Fruit fly (Drosophila melanogaster) whole organism, adult: ENCODE data around the gene Mtr3.
A peak's percentile ranks its signal among the peaks of the same experiment; 100 is the strongest.

Source experiments
- CG11617 ChIP-seq: fragments of 200-800 bp; sonication (Bioruptor generic); optimal IDR thresholded peaks from 2 replicates; lab custom pipeline; 2017; ENCODE audit warnings: mild to moderate bottlenecking, missing biosample characterization, missing genetic modification reagents, missing genetic modification characterization
- CG12768 ChIP-seq: fragments of 200-800 bp; sonication (Bioruptor generic); optimal IDR thresholded peaks from 2 replicates; lab custom pipeline; 2017; ENCODE audit warnings: missing biosample characterization, missing genetic modification characterization, mild to moderate bottlenecking, moderate library complexity, missing genetic modification reagents
- CG33017 ChIP-seq: fragments of 200-800 bp; sonication (Bioruptor generic); optimal IDR thresholded peaks from 2 replicates; lab custom pipeline; 2018; ENCODE audit warnings: missing biosample characterization, mild to moderate bottlenecking, missing genetic modification characterization, moderate library complexity
- Crg-1 ChIP-seq: fragments of 200-800 bp; sonication (Bioruptor generic); optimal IDR thresholded peaks from 2 replicates; lab custom pipeline; 2016; ENCODE audit warnings: missing biosample characterization, missing genetic modification characterization
- cic ChIP-seq: fragments of 200-800 bp; sonication (Bioruptor generic); optimal IDR thresholded peaks from 2 replicates; lab custom pipeline; 2017; ENCODE audit warnings: missing biosample characterization, mild to moderate bottlenecking, missing genetic modification characterization, moderate library complexity
- kay ChIP-seq: fragments of 200-800 bp; sonication (Bioruptor generic); peaks from one replicate; lab custom pipeline; 2016; ENCODE audit warnings: missing biosample characterization, missing genetic modification characterization, borderline replicate concordance
- toe ChIP-seq: fragments of 200-800 bp; sonication (Bioruptor generic); optimal IDR thresholded peaks from 2 replicates; lab custom pipeline; 2016; ENCODE audit warnings: missing biosample characterization, missing genetic modification characterization

- no peak for TF ChIP-seq kay (GFP tag; lab: Kevin White, UChicago)
- TF ChIP-seq CG12768 (GFP tag; lab: Kevin White, UChicago), result no peak
- peak; percentile 43 for TF ChIP-seq CG33017 (tag; lab: Kevin White, UChicago)
- TF ChIP-seq CG11617 (GFP tag; lab: Kevin White, UChicago), result peak; percentile 47
- TF ChIP-seq toe (GFP tag; lab: Kevin White, UChicago), result no peak
- TF ChIP-seq Crg-1 (GFP tag; lab: Kevin White, UChicago), result no peak
- no peak for TF ChIP-seq cic (GFP tag; lab: Kevin White, UChicago)
Observed at dm6 chr3L:19909234-19910053, 4.1 kb downstream of the Mtr3 start.
